Worm (Caenorhabditis elegans): ENCODE results near the gene lips-12.
A peak's percentile ranks its signal among the peaks of the same experiment; 100 is the strongest.

lips-12 gene

DNA sequence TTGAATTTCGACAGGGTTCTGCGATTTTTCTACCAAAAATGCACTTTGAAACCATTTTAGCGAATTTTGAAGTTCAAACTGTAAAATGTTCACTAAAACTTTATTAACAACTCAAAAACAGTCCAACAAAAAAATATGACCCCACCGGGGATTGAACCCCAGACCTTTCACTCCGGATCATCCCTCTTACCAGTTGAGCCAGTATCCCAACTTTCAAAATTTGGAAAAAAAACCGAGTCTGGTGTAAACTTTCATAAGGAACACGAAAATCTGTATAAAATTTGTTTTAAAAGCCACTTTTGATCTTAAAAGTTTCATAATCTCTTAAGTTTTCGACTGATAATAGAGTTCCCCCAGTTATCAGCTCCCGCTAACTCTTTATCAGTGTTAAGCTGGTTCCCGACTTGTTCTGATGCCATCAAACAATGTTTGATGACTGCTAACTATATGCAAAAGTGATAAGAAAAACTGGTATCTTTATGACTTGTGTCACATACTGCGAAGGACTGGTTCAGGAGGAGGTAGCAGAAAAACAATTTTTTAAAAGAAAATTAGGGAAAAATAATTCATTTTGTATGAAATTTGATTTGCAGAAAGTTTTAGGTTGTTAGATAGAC lies 10.4 kb downstream of the lips-12 start (continued):
- TF ChIP-seq nhr-48 (tag; optimal IDR thresholded peaks at IDR 0.05) (peak; percentile 31), dmd-6 (GFP tag; IDR thresholded peaks at IDR 0.05) (peak; percentile 99), spr-1 (tag; optimal IDR thresholded peaks at IDR 0.05) (no peak), nhr-76 (tag; optimal IDR thresholded peaks at IDR 0.05) (no peak), cey-2 (tag; optimal IDR thresholded peaks at IDR 0.05; ENCODE audit: borderline replicate concordance, insufficient read depth) (peak; percentile 71), Y75B8A.6 (GFP tag; IDR thresholded peaks at IDR 0.05) (no peak), ztf-11 (tag; optimal IDR thresholded peaks at IDR 0.05) (no peak), snpc-1.2 (GFP tag; IDR thresholded peaks at IDR 0.05) (no peak), duxl-1 (tag; optimal IDR thresholded peaks at IDR 0.05; ENCODE audit: poor library complexity) (no peak), pqm-1 (tag; optimal IDR thresholded peaks at IDR 0.05) (peak; percentile 100), nhr-41 (GFP tag; IDR thresholded peaks at IDR 0.05) (0 out of 2 replicates have a peak, but pooled peaks have one; percentile 59), F37D6.2 (tag; optimal IDR thresholded peaks at IDR 0.05) (no peak), T20F7.1 (GFP tag; optimal IDR thresholded peaks at IDR 0.05) (no peak), ceh-28 (tag; optimal IDR thresholded peaks at IDR 0.05) (no peak), hlh-30 (tag; optimal IDR thresholded peaks at IDR 0.05; ENCODE audit: insufficient read depth) (no peak), zip-11 (GFP tag; IDR thresholded peaks at IDR 0.05) (no peak), spr-3 (GFP tag; optimal IDR thresholded peaks at IDR 0.05) (no peak), lin-13 (GFP tag; optimal IDR thresholded peaks at IDR 0.05) (no peak), nhr-25 (tag; optimal IDR thresholded peaks at IDR 0.05; ENCODE audit: borderline replicate concordance, insufficient read depth) (no peak), set-16 (GFP tag; IDR thresholded peaks at IDR 0.05) (no peak), gei-8 (GFP tag; optimal IDR thresholded peaks at IDR 0.05) (no peak), F26F4.8 (GFP tag; conservative IDR thresholded peaks at IDR 0.05) (no peak), dmd-9 (GFP tag; IDR thresholded peaks at IDR 0.05) (no peak), lin-1 (GFP tag; IDR thresholded peaks at IDR 0.05) (peak; percentile 99), ceh-20 (GFP tag; IDR thresholded peaks at IDR 0.05) (0 out of 2 replicates have a peak, but pooled peaks have one; percentile 19), mep-1 (tag; optimal IDR thresholded peaks at IDR 0.05) (peak; percentile 16), T26A8.4 (GFP tag; IDR thresholded peaks at IDR 0.05) (no peak), hlh-11 (tag; optimal IDR thresholded peaks at IDR 0.05) (peak; percentile 93), daf-16 (GFP tag; optimal IDR thresholded peaks at IDR 0.05) (peak in 1 of 2 experiments; percentile 55), daf-16 (tag; optimal IDR thresholded peaks at IDR 0.05) (peak; percentile 96), hmg-1.1 (GFP tag; IDR thresholded peaks at IDR 0.05) (no peak), lir-3 (tag; optimal IDR thresholded peaks at IDR 0.05) (no peak), nhr-6 (tag; optimal IDR thresholded peaks at IDR 0.05) (no peak), aha-1 (tag) (no peak), nhr-10 (tag; optimal IDR thresholded peaks at IDR 0.05) (no peak), nhr-111 (GFP tag; optimal IDR thresholded peaks at IDR 0.05) (no peak), unc-62 (GFP tag; optimal IDR thresholded peaks at IDR 0.05 in 1 of 2) (peak in 1 of 2 experiments; percentile 23), unc-62 (tag; optimal IDR thresholded peaks at IDR 0.05) (no peak), lin-39 (tag; optimal IDR thresholded peaks at IDR 0.05) (no peak), ceh-62 (tag; optimal IDR thresholded peaks at IDR 0.05) (no peak), lin-15B (tag; optimal IDR thresholded peaks at IDR 0.05) (no peak), rbr-2 (tag; optimal IDR thresholded peaks at IDR 0.05) (no peak), dpl-1 (GFP tag; optimal IDR thresholded peaks at IDR 0.05) (no peak), zfp-3 (GFP tag; conservative IDR thresholded peaks at IDR 0.05) (no peak), madf-9 (GFP tag; conservative IDR thresholded peaks at IDR 0.05) (no peak), F44E2.7 (GFP tag; IDR thresholded peaks at IDR 0.05) (no peak), ceh-82 (tag; optimal IDR thresholded peaks at IDR 0.05) (no peak), ceh-44 (GFP tag; IDR thresholded peaks at IDR 0.05) (no peak), mxl-2 (GFP tag; conservative IDR thresholded peaks at IDR 0.05) (no peak), nhr-42 (GFP tag; IDR thresholded peaks at IDR 0.05) (no peak), lsy-2 (tag; optimal IDR thresholded peaks at IDR 0.05) (peak in 1 of 2 experiments; percentile 54)
